Fruit fly (Drosophila melanogaster): Measurements from ENCODE around the gene Cyp313a5.

Cyp313a5 gene

dm6 chr3R:12234584-12234983 lies at the start of gene Cyp313a5:
Cyp313a5 (minus strand) TSS chr3R:12234684.
- TF ChIP-seq toe (GFP tag; optimal IDR thresholded peaks at IDR 0.05) = no peak
- no peak for TF ChIP-seq CG7045 (GFP tag; optimal IDR thresholded peaks at IDR 0.05)
- no peak for TF ChIP-seq kay (GFP tag; ENCODE audit: borderline replicate concordance)
- no peak for TF ChIP-seq CG7101 (tag; optimal IDR thresholded peaks at IDR 0.05)
- no peak for TF ChIP-seq tj (GFP tag; optimal IDR thresholded peaks at IDR 0.05)
- no peak for TF ChIP-seq CG5204 (GFP tag; optimal IDR thresholded peaks at IDR 0.05)
- no peak for TF ChIP-seq cic (GFP tag; optimal IDR thresholded peaks at IDR 0.05)
- no peak for TF ChIP-seq Crg-1 (GFP tag; optimal IDR thresholded peaks at IDR 0.05)
- no peak for TF ChIP-seq CG11617 (GFP tag; optimal IDR thresholded peaks at IDR 0.05)
- no peak for TF ChIP-seq cnc (optimal IDR thresholded peaks at IDR 0.05)

dm6 chr3R:12280729-12281342 lies 46.4 kb upstream of the Cyp313a5 start:
- peak; percentile 27 for TF ChIP-seq CG33017 (tag; optimal IDR thresholded peaks at IDR 0.05)
- peak; percentile 95 for TF ChIP-seq pad (GFP tag; optimal IDR thresholded peaks at IDR 0.05)
- no peak for TF ChIP-seq CG5204 (GFP tag; optimal IDR thresholded peaks at IDR 0.05)
- no peak for TF ChIP-seq kay (GFP tag; ENCODE audit: borderline replicate concordance)
- TF ChIP-seq cnc (optimal IDR thresholded peaks at IDR 0.05) = no peak

- TF ChIP-seq pad (GFP tag; optimal IDR thresholded peaks at IDR 0.05) (peak; percentile 64), CG12768 (GFP tag; optimal IDR thresholded peaks at IDR 0.05) (peak; percentile 47), kay (GFP tag; ENCODE audit: borderline replicate concordance) (no peak)
Measured at dm6 chr3R:12279019-12279418, 44.5 kb upstream of the Cyp313a5 start.

- TF ChIP-seq pad (GFP tag; optimal IDR thresholded peaks at IDR 0.05) (no peak), Clk (GFP tag; optimal IDR thresholded peaks at IDR 0.05) (no peak), CG12768 (GFP tag; optimal IDR thresholded peaks at IDR 0.05) (no peak), cnc (optimal IDR thresholded peaks at IDR 0.05) (no peak), CG1620 (GFP tag; optimal IDR thresholded peaks at IDR 0.05) (no peak), CG7101 (tag; optimal IDR thresholded peaks at IDR 0.05) (no peak), kay (GFP tag; ENCODE audit: borderline replicate concordance) (no peak), Mnt (GFP tag; optimal IDR thresholded peaks at IDR 0.05) (no peak), bab1 (GFP tag; optimal IDR thresholded peaks at IDR 0.05) (no peak), cic (GFP tag; optimal IDR thresholded peaks at IDR 0.05) (no peak), CG7045 (GFP tag; optimal IDR thresholded peaks at IDR 0.05) (no peak), toe (GFP tag; optimal IDR thresholded peaks at IDR 0.05) (no peak), Crg-1 (GFP tag; optimal IDR thresholded peaks at IDR 0.05) (no peak), CG14711 (tag; optimal IDR thresholded peaks at IDR 0.05) (no peak), ovo (GFP tag; optimal IDR thresholded peaks at IDR 0.05) (no peak), CG5204 (GFP tag; optimal IDR thresholded peaks at IDR 0.05) (no peak), tj (GFP tag; optimal IDR thresholded peaks at IDR 0.05) (no peak), Hr96 (GFP tag; optimal IDR thresholded peaks at IDR 0.05) (no peak)
Measured at dm6 chr3R:12272826-12273225, 38.3 kb upstream of the Cyp313a5 start, which contains the start of gene Sfp87B. Sfp87B (plus strand) TSS chr3R:12273126.

- TF ChIP-seq kay (GFP tag; ENCODE audit: borderline replicate concordance) (no peak), CG7101 (tag; optimal IDR thresholded peaks at IDR 0.05) (no peak), CG12768 (GFP tag; optimal IDR thresholded peaks at IDR 0.05) (no peak), CG11617 (GFP tag; optimal IDR thresholded peaks at IDR 0.05) (no peak), Mnt (GFP tag; optimal IDR thresholded peaks at IDR 0.05) (no peak), Clk (GFP tag; optimal IDR thresholded peaks at IDR 0.05) (no peak), CG1620 (GFP tag; optimal IDR thresholded peaks at IDR 0.05) (no peak), CG14711 (tag; optimal IDR thresholded peaks at IDR 0.05) (no peak), pad (GFP tag; optimal IDR thresholded peaks at IDR 0.05) (no peak), CG5204 (GFP tag; optimal IDR thresholded peaks at IDR 0.05) (no peak), toe (GFP tag; optimal IDR thresholded peaks at IDR 0.05) (no peak), tj (GFP tag; optimal IDR thresholded peaks at IDR 0.05) (no peak), cic (GFP tag; optimal IDR thresholded peaks at IDR 0.05) (no peak), bab1 (GFP tag; optimal IDR thresholded peaks at IDR 0.05) (no peak), CG7045 (GFP tag; optimal IDR thresholded peaks at IDR 0.05) (no peak)
Measured at dm6 chr3R:12270590-12270989, 36.1 kb upstream of the Cyp313a5 start, which contains the start of gene CG17738. CG17738 (plus strand) TSS chr3R:12270890.

dm6 chr3R:12269889-12270403 lies 35.5 kb upstream of the Cyp313a5 start:
- no peak for TF ChIP-seq kay (GFP tag; ENCODE audit: borderline replicate concordance)

- TF ChIP-seq CG1620 (GFP tag; optimal IDR thresholded peaks at IDR 0.05) = no peak
- TF ChIP-seq CG11617 (GFP tag; optimal IDR thresholded peaks at IDR 0.05) = no peak
- TF ChIP-seq cic (GFP tag; optimal IDR thresholded peaks at IDR 0.05) = no peak
- TF ChIP-seq Mnt (GFP tag; optimal IDR thresholded peaks at IDR 0.05) = no peak
- no peak for TF ChIP-seq CG7045 (GFP tag; optimal IDR thresholded peaks at IDR 0.05)
- TF ChIP-seq cnc (optimal IDR thresholded peaks at IDR 0.05) = no peak
- no peak for TF ChIP-seq Crg-1 (GFP tag; optimal IDR thresholded peaks at IDR 0.05)
- no peak for TF ChIP-seq CG33017 (tag; optimal IDR thresholded peaks at IDR 0.05)
- no peak for TF ChIP-seq tj (GFP tag; optimal IDR thresholded peaks at IDR 0.05)
- no peak for TF ChIP-seq CG5204 (GFP tag; optimal IDR thresholded peaks at IDR 0.05)
- TF ChIP-seq Hr96 (GFP tag; optimal IDR thresholded peaks at IDR 0.05) = no peak
- no peak for TF ChIP-seq ovo (GFP tag; optimal IDR thresholded peaks at IDR 0.05)
- TF ChIP-seq kay (GFP tag; ENCODE audit: borderline replicate concordance) = no peak
- no peak for TF ChIP-seq CG7101 (tag; optimal IDR thresholded peaks at IDR 0.05)
- TF ChIP-seq toe (GFP tag; optimal IDR thresholded peaks at IDR 0.05) = no peak
- no peak for TF ChIP-seq Clk (GFP tag; optimal IDR thresholded peaks at IDR 0.05)
- no peak for TF ChIP-seq CG12768 (GFP tag; optimal IDR thresholded peaks at IDR 0.05)
- no peak for TF ChIP-seq bab1 (GFP tag; optimal IDR thresholded peaks at IDR 0.05)
- TF ChIP-seq CG14711 (tag; optimal IDR thresholded peaks at IDR 0.05) = no peak
- TF ChIP-seq pad (GFP tag; optimal IDR thresholded peaks at IDR 0.05) = no peak
Measured at dm6 chr3R:12260669-12261068, 26.2 kb upstream of the Cyp313a5 start, which contains the start of gene CG44038. CG44038 (plus strand) TSS chr3R:12260969.
